Worm (Caenorhabditis elegans): ENCODE measurements around the gene fubl-1.

fubl-1 gene

ce11 chrV:10202340-10202739 is 36.3 kb downstream of the fubl-1 start:
- TF ChIP-seq ttx-3 (tag; optimal IDR thresholded peaks at IDR 0.05) (no peak), madf-2 (tag; optimal IDR thresholded peaks at IDR 0.05) (no peak), nhr-11 (tag; optimal IDR thresholded peaks at IDR 0.05) (no peak), hlh-6 (tag; optimal IDR thresholded peaks at IDR 0.05) (no peak), mec-3 (tag; optimal IDR thresholded peaks at IDR 0.05; ENCODE audit: borderline replicate concordance) (no peak), dve-1 (tag; optimal IDR thresholded peaks at IDR 0.05) (no peak), unc-3 (GFP tag; conservative IDR thresholded peaks at IDR 0.05) (no peak), unc-3 (tag; optimal IDR thresholded peaks at IDR 0.05) (no peak)

DNA sequence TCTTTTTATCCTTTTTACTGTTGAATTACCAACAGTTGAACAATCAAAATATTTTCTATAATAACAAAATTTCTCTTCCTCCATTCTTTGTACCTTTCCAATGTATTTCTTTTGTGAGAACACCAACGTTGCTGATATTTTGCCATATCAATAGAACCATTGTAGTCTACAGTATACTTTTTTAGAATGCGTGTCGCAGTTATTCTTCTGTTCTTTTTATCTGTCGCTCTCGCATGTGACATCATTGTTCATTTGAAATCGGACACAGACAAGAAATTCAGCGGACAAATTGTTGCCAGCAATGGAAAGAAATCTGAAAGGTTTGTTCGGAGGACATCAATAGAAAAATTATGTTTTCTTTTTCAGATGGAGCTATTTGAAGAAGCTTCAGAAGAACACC is 36.8 kb downstream of the fubl-1 start, which contains the start of gene ZK856.7:
Gene ZK856.7 (plus strand): TSS at position 186 of the 400 bp plus-strand sequence.
- TF ChIP-seq ceh-31 (tag; optimal IDR thresholded peaks at IDR 0.05) (no peak), tbx-2 (tag; optimal IDR thresholded peaks at IDR 0.05) (no peak), ref-2 (tag; optimal IDR thresholded peaks at IDR 0.05) (no peak), hlh-13 (GFP tag; optimal IDR thresholded peaks at IDR 0.05) (no peak), sox-2 (GFP tag; IDR thresholded peaks at IDR 0.05) (no peak), hlh-30 (tag; optimal IDR thresholded peaks at IDR 0.05; ENCODE audit: insufficient read depth) (no peak), T23F11.4 (GFP tag; optimal IDR thresholded peaks at IDR 0.05) (no peak), gmeb-2 (tag; optimal IDR thresholded peaks at IDR 0.05) (no peak), pha-2 (tag; optimal IDR thresholded peaks at IDR 0.05) (no peak)

- TF ChIP-seq mec-3 (tag; optimal IDR thresholded peaks at IDR 0.05; ENCODE audit: borderline replicate concordance) = no peak
- no peak for TF ChIP-seq madf-2 (tag; optimal IDR thresholded peaks at IDR 0.05)
- TF ChIP-seq ama-1 (optimal IDR thresholded peaks at IDR 0.05) = no peak
- no peak for TF ChIP-seq ceh-31 (tag; optimal IDR thresholded peaks at IDR 0.05)
- TF ChIP-seq elt-2 (tag; optimal IDR thresholded peaks at IDR 0.05) = no peak
- TF ChIP-seq syd-9 (tag; optimal IDR thresholded peaks at IDR 0.05) = no peak
- TF ChIP-seq tbx-7 (tag; optimal IDR thresholded peaks at IDR 0.05) = no peak
- TF ChIP-seq nhr-232 (tag; optimal IDR thresholded peaks at IDR 0.05) = no peak
- no peak for TF ChIP-seq dmd-4 (tag; optimal IDR thresholded peaks at IDR 0.05; ENCODE audit: borderline replicate concordance)
- TF ChIP-seq ztf-16 (tag; optimal IDR thresholded peaks at IDR 0.05) = no peak
- TF ChIP-seq lim-6 (tag; optimal IDR thresholded peaks at IDR 0.05) = no peak
- no peak for TF ChIP-seq unc-55 (GFP tag; optimal IDR thresholded peaks at IDR 0.05)
- TF ChIP-seq sox-4 (tag; optimal IDR thresholded peaks at IDR 0.05) = no peak
Measured at ce11 chrV:10198386-10198785, 40.3 kb downstream of the fubl-1 start, which contains the start of gene ZK856.6. Gene ZK856.6, plus strand, starts transcription at chrV:10198686.

DNA sequence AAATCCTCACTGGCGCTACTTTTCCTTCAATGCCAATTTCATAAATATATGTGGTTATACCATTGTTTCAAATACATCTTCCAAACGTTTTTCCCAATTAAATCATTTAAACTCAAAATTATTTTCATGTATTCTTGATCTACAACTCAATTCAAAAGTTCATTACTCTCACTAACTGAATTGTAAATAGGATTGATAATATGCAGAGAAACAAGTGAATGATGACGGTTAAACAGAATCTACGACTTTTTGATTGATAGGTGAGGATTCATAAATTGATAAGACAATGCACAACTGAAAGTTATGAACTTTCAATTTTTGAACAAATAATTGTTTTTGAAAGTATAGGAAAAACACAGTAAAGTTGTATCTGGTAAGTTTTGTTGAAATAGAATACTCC is 47.4 kb downstream of the fubl-1 start:
- no peak for TF ChIP-seq gmeb-2 (tag; optimal IDR thresholded peaks at IDR 0.05)
- TF ChIP-seq C08G9.2 (tag; optimal IDR thresholded peaks at IDR 0.05) = no peak
- TF ChIP-seq hlh-15 (tag; optimal IDR thresholded peaks at IDR 0.05) = no peak
- no peak for TF ChIP-seq pag-3 (tag; optimal IDR thresholded peaks at IDR 0.05; ENCODE audit: borderline replicate concordance)

ce11 chrV:10190081-10190556 is 48.5 kb downstream of the fubl-1 start, which contains the start of gene ZK856.5:
Gene ZK856.5, minus strand, starts transcription at chrV:10190131.
- TF ChIP-seq ttx-3 (tag; optimal IDR thresholded peaks at IDR 0.05) (no peak), ceh-30 (tag; optimal IDR thresholded peaks at IDR 0.05) (no peak), elt-2 (tag; optimal IDR thresholded peaks at IDR 0.05) (peak; percentile 44), odd-2 (tag; optimal IDR thresholded peaks at IDR 0.05) (no peak)

Measured in whole organism, late embryonic.